Worm (Caenorhabditis elegans) whole organism, L2 larva: ENCODE measurements around the gene col-96.

Experiments
- C34F6.9 ChIP-seq: fragments of 150-350 bp; optimal IDR thresholded peaks from 2 replicates; lab custom pipeline; 2014; ENCODE audit warnings: missing biosample characterization, missing genetic modification characterization
- R02D3.7 ChIP-seq: fragments of 150-350 bp; optimal IDR thresholded peaks from 2 replicates; lab custom pipeline; 2014; ENCODE audit warnings: missing biosample characterization, missing genetic modification characterization
- Y55F3AM.14 ChIP-seq: fragments of 200-800 bp; sonication (Bioruptor generic); optimal IDR thresholded peaks from 2 replicates; lab custom pipeline; 2018; ENCODE audit warnings: mild to moderate bottlenecking, missing genetic modification characterization, missing compliant biosample characterization
- ZK546.5 ChIP-seq: sonication (generic microtip); optimal IDR thresholded peaks from 2 replicates; lab custom pipeline; 2017; ENCODE audit warnings: missing biosample characterization, missing genetic modification characterization
- alr-1 ChIP-seq: fragments of 150-350 bp; optimal IDR thresholded peaks from 2 replicates; lab custom pipeline; 2014; ENCODE audit warnings: missing biosample characterization, missing genetic modification characterization
- aly-2 ChIP-seq: fragments of 150-350 bp; optimal IDR thresholded peaks from 2 replicates; lab custom pipeline; 2014; ENCODE audit warnings: missing biosample characterization, missing genetic modification characterization
- ama-1 ChIP-seq: fragments of 150-350 bp; optimal IDR thresholded peaks from 2 replicates; lab custom pipeline; 2018; ENCODE audit warnings: inconsistent platforms
- blmp-1 ChIP-seq: sonication (generic microtip); optimal IDR thresholded peaks from 2 replicates; lab custom pipeline; 2017; ENCODE audit warnings: missing genetic modification characterization, mild to moderate bottlenecking, missing compliant biosample characterization, antibody characterized with exemption, moderate library complexity; ENCODE audit not compliant: insufficient read depth
- ceh-16 ChIP-seq: fragments of 150-350 bp; optimal IDR thresholded peaks from 2 replicates; lab custom pipeline; 2014; ENCODE audit warnings: missing biosample characterization, missing genetic modification characterization
- ceh-82 ChIP-seq: fragments of 150-350 bp; optimal IDR thresholded peaks from 2 replicates; lab custom pipeline; 2014; ENCODE audit warnings: missing biosample characterization, missing genetic modification characterization
- crh-2 ChIP-seq: sonication (generic microtip); optimal IDR thresholded peaks from 2 replicates; lab custom pipeline; 2017; ENCODE audit warnings: missing biosample characterization, missing genetic modification characterization
- egl-27 ChIP-seq: sonication (generic microtip); optimal IDR thresholded peaks from 3 replicates; lab custom pipeline; 2017; ENCODE audit warnings: missing biosample characterization, missing genetic modification reagents, missing genetic modification characterization
- elt-1 ChIP-seq: fragments of 150-350 bp; optimal IDR thresholded peaks from 2 replicates; lab custom pipeline; 2014; ENCODE audit warnings: missing biosample characterization, missing genetic modification characterization
- elt-3 ChIP-seq: sonication (generic microtip); optimal IDR thresholded peaks from 2 replicates; lab custom pipeline; 2017; ENCODE audit warnings: missing biosample characterization, missing genetic modification characterization
- fos-1 ChIP-seq: fragments of 150-350 bp; optimal IDR thresholded peaks from 2 replicates; lab custom pipeline; 2014; ENCODE audit warnings: missing biosample characterization, missing genetic modification characterization
- lin-11 ChIP-seq: fragments of 150-350 bp; sonication (generic microtip); optimal IDR thresholded peaks from 2 replicates; lab custom pipeline; 2014; ENCODE audit warnings: missing biosample characterization, missing genetic modification characterization, inconsistent platforms, mixed read lengths
- lin-13 ChIP-seq: fragments of 150-350 bp; optimal IDR thresholded peaks from 2 replicates; lab custom pipeline; 2014; ENCODE audit warnings: missing biosample characterization, missing genetic modification reagents, missing genetic modification characterization
- lsy-2 ChIP-seq, 2 experiments: fragments of 150-350 bp in 1 of 2; sonication (generic microtip) in 1 of 2; optimal IDR thresholded peaks; 2 replicates each; lab custom pipeline; 2014 to 2017; ENCODE audit warnings: missing biosample characterization in 2 of 2, missing genetic modification characterization in 2 of 2
- mab-5 ChIP-seq: fragments of 150-350 bp; optimal IDR thresholded peaks from 2 replicates; lab custom pipeline; 2014; ENCODE audit warnings: missing biosample characterization, missing genetic modification characterization
- mdl-1 ChIP-seq, 2 experiments: fragments of 150-350 bp in 1 of 2; sonication (generic microtip) in 1 of 2; optimal IDR thresholded peaks; 2 replicates each; lab custom pipeline; 2017; ENCODE audit warnings: missing biosample characterization in 2 of 2, missing genetic modification characterization in 2 of 2
- nhr-10 ChIP-seq: sonication (generic microtip); optimal IDR thresholded peaks from 2 replicates; lab custom pipeline; 2017; ENCODE audit warnings: missing biosample characterization, missing genetic modification characterization
- nhr-11 ChIP-seq: fragments of 150-350 bp; optimal IDR thresholded peaks from 2 replicates; lab custom pipeline; 2014; ENCODE audit warnings: missing biosample characterization, missing genetic modification characterization
- nhr-21 ChIP-seq: fragments of 150-350 bp; optimal IDR thresholded peaks from 2 replicates; lab custom pipeline; 2014; ENCODE audit warnings: missing biosample characterization, missing genetic modification characterization
- nhr-23 ChIP-seq: fragments of 150-350 bp; optimal IDR thresholded peaks from 2 replicates; lab custom pipeline; 2014; ENCODE audit warnings: missing biosample characterization, missing genetic modification reagents, missing genetic modification characterization
- nhr-25 ChIP-seq: fragments of 150-350 bp; sonication (generic microtip); optimal IDR thresholded peaks from 3 replicates; lab custom pipeline; 2014; ENCODE audit warnings: missing biosample characterization, missing genetic modification characterization
- peb-1 ChIP-seq: fragments of 150-350 bp; optimal IDR thresholded peaks from 2 replicates; lab custom pipeline; 2014; ENCODE audit warnings: missing biosample characterization, missing genetic modification characterization
- sem-4 ChIP-seq: fragments of 150-350 bp; optimal IDR thresholded peaks from 2 replicates; lab custom pipeline; 2014; ENCODE audit warnings: missing biosample characterization, missing genetic modification reagents, missing genetic modification characterization
- sma-3 ChIP-seq: sonication (generic microtip); optimal IDR thresholded peaks from 2 replicates; lab custom pipeline; 2016; ENCODE audit warnings: missing genetic modification reagents, missing genetic modification characterization, missing compliant biosample characterization
- sma-9 ChIP-seq, 2 experiments: fragments of 150-350 bp in 1 of 2; sonication (generic microtip) in 1 of 2; optimal IDR thresholded peaks; 2 replicates each; lab custom pipeline; 2014 to 2016; ENCODE audit warnings: missing genetic modification characterization in 2 of 2, mild to moderate bottlenecking in 1 of 2, missing biosample characterization in 1 of 2, missing compliant biosample characterization in 1 of 2, missing genetic modification reagents in 1 of 2, moderate library complexity in 1 of 2
- snpc-4 ChIP-seq: fragments of 150-350 bp; optimal IDR thresholded peaks from 2 replicates; lab custom pipeline; 2014; ENCODE audit warnings: missing biosample characterization, missing genetic modification characterization
- unc-39 ChIP-seq: fragments of 150-350 bp; optimal IDR thresholded peaks from 2 replicates; lab custom pipeline; 2014; ENCODE audit warnings: missing biosample characterization, missing genetic modification characterization
- zag-1 ChIP-seq: fragments of 150-350 bp; optimal IDR thresholded peaks from 2 replicates; lab custom pipeline; 2014; ENCODE audit warnings: missing biosample characterization, missing genetic modification characterization
- ztf-11 ChIP-seq: sonication (generic microtip); optimal IDR thresholded peaks from 2 replicates; lab custom pipeline; 2017; ENCODE audit warnings: missing biosample characterization, missing genetic modification characterization
- ztf-4 ChIP-seq: fragments of 150-350 bp; optimal IDR thresholded peaks from 2 replicates; lab custom pipeline; 2014; ENCODE audit warnings: missing biosample characterization, missing genetic modification characterization

Gene col-96

ce11 chrIII:11704377-11704978 is 2.1 kb downstream of the col-96 start:
- TF ChIP-seq ceh-16 (tag; lab: Kevin White, UChicago): no peak
- TF ChIP-seq nhr-11 (tag; lab: Kevin White, UChicago): no peak
- TF ChIP-seq nhr-10 (tag; lab: Kevin White, UChicago): no peak
- TF ChIP-seq ZK546.5 (tag; lab: Kevin White, UChicago): no peak
- TF ChIP-seq egl-27: no peak
- TF ChIP-seq alr-1 (tag; lab: Kevin White, UChicago): no peak
- no peak for TF ChIP-seq Y55F3AM.14
- no peak for TF ChIP-seq mab-5
- no peak for TF ChIP-seq blmp-1 (tag; lab: Kevin White, UChicago)
- TF ChIP-seq elt-1 (tag; lab: Kevin White, UChicago): no peak
- no peak for TF ChIP-seq unc-39
- TF ChIP-seq elt-3: no peak
- TF ChIP-seq ceh-82 (tag; lab: Kevin White, UChicago): no peak
- no peak for TF ChIP-seq lsy-2 (tag; optimal IDR thresholded peaks at IDR 0.05; lab: Kevin White, UChicago)
- TF ChIP-seq ztf-11: no peak
- TF ChIP-seq nhr-25 (tag; lab: Kevin White, UChicago): no peak
- no peak for TF ChIP-seq sma-3 (GFP tag; lab: Kevin White, UChicago)

DNA sequence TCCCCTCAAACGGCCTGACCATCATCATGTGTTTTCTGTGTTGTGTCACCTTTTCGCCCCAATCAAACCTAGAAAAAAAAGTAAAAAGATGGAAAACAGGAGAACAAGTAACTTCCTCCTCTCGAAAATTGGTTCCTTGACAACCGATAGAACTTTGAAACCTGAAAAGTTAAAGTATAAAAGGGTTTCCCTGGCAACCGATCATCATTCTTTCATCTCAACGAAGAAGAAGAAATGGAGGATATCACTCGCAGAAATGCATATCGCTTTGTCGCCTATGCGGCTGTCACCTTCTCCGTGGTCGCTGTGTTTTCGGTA is 2.8 kb downstream of the col-96 start, which contains the start of gene col-95:
col-95 (plus strand) TSS at position 219 of the 318 bp plus-strand sequence.
- TF ChIP-seq nhr-11 (tag; lab: Kevin White, UChicago) (no peak), lin-11 (no peak), Y55F3AM.14 (no peak), nhr-21 (no peak), ama-1 (lab: Kevin White, UChicago) (no peak), R02D3.7 (no peak), mdl-1 (tag; optimal IDR thresholded peaks at IDR 0.05; lab: Kevin White, UChicago) (no peak), sma-9 (GFP tag; optimal IDR thresholded peaks at IDR 0.05; lab: Kevin White, UChicago) (no peak), sma-9 (tag; optimal IDR thresholded peaks at IDR 0.05; lab: Kevin White, UChicago) (no peak), C34F6.9 (no peak), nhr-23 (tag; lab: Kevin White, UChicago) (no peak), peb-1 (tag; lab: Kevin White, UChicago) (no peak), aly-2 (tag; lab: Kevin White, UChicago) (no peak), ceh-82 (tag; lab: Kevin White, UChicago) (no peak), fos-1 (tag; lab: Kevin White, UChicago) (no peak)

DNA sequence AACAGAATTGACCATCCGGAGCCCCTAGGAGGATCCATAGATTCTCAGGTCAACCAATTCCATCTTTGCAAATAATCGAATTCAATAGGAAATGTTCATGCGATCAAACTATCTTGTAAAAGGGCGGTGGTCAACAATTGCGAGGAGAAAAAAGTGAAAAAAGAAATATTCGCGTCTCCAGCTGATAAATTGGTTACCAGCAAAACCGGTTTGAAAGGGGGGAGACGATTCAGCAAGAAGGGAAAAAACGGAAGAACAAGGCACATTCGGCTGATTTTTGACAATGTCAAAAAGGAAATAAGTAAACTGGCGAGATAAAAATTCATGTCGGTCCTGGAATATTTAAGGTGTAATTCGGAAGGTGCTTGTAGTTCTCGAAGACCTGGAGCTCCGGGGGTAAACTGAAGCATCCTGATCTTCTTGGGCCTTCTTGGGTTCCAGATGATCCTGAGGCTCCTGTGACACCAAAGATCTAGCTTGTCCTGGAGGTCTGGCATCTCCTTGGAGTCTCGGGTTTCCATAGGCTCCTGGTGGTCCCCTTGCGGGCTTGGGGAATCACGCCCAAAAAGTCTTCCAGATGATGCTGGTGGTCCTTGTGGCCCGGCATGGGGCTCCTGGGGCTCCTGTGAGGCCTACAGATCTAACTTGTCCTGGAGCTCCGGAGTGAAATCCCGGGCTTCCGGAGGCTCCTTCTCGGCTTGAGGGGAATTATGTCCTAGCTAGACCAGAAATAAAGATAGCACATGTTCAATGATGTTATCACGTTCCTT is 3.4 kb downstream of the col-96 start:
- TF ChIP-seq mdl-1 (tag; optimal IDR thresholded peaks at IDR 0.05; lab: Kevin White, UChicago) (no peak), ztf-4 (no peak), unc-39 (no peak), elt-1 (tag; lab: Kevin White, UChicago) (no peak), nhr-23 (tag; lab: Kevin White, UChicago) (no peak), crh-2 (no peak), zag-1 (tag; lab: Kevin White, UChicago) (no peak), nhr-11 (tag; lab: Kevin White, UChicago) (no peak), nhr-10 (tag; lab: Kevin White, UChicago) (no peak), ZK546.5 (tag; lab: Kevin White, UChicago) (no peak), sma-3 (GFP tag; lab: Kevin White, UChicago) (no peak)

- TF ChIP-seq sem-4 (tag; lab: Kevin White, UChicago): no peak
- TF ChIP-seq lin-13: no peak
- no peak for TF ChIP-seq ceh-82 (tag; lab: Kevin White, UChicago)
- no peak for TF ChIP-seq mdl-1 (tag; optimal IDR thresholded peaks at IDR 0.05; lab: Kevin White, UChicago)
- no peak for TF ChIP-seq nhr-10 (tag; lab: Kevin White, UChicago)
- no peak for TF ChIP-seq snpc-4 (tag; lab: Kevin White, UChicago)
- no peak for TF ChIP-seq ama-1 (lab: Kevin White, UChicago)
These were observed 4.7 kb downstream of the col-96 start for ce11 chrIII:11701863-11702262.
